Fruit fly (Drosophila melanogaster) S2 (cell line): ENCODE data around the gene Atat.

Experiments used
- CG8478 ChIP-seq: fragments of >200 bp; optimal IDR thresholded peaks from 2 replicates; lab custom pipeline; 2018
- CTCF ChIP-seq, 2 experiments: fragments of >200 bp; optimal IDR thresholded peaks; 2 replicates each; lab custom pipeline; 2018

Gene Atat

dm6 chr3L:9391340-9391980, 35.1 kb downstream of the Atat start:
- TF ChIP-seq CG8478 (lab: Kevin White, UChicago) (no peak), CTCF (optimal IDR thresholded peaks at IDR 0.05; lab: Kevin White, UChicago) (no peak)

- TF ChIP-seq CTCF (optimal IDR thresholded peaks at IDR 0.05; lab: Kevin White, UChicago) (no peak), CG8478 (lab: Kevin White, UChicago) (no peak)
These were observed 42.0 kb downstream of the Atat start for dm6 chr3L:9384445-9385079.

- TF ChIP-seq CTCF (optimal IDR thresholded peaks at IDR 0.05; lab: Kevin White, UChicago) (no peak), CG8478 (lab: Kevin White, UChicago) (no peak)
These were observed 43.0 kb downstream of the Atat start, which contains the start of gene Hsp27 for dm6 chr3L:9383345-9384075. Hsp27 (plus strand) TSS chr3L:9384063.

dm6 chr3L:9381602-9382001, 45.0 kb downstream of the Atat start, which contains the start of gene Hsp23:
Hsp23 (plus strand) TSS chr3L:9381882.
- no peak for TF ChIP-seq CTCF (optimal IDR thresholded peaks at IDR 0.05; lab: Kevin White, UChicago)
- TF ChIP-seq CG8478 (lab: Kevin White, UChicago): no peak

- TF ChIP-seq CTCF (optimal IDR thresholded peaks at IDR 0.05; lab: Kevin White, UChicago) (no peak), CG8478 (lab: Kevin White, UChicago) (no peak)
These were observed 46.2 kb downstream of the Atat start for dm6 chr3L:9380344-9380849.

- no peak for TF ChIP-seq CTCF (optimal IDR thresholded peaks at IDR 0.05; lab: Kevin White, UChicago)
- no peak for TF ChIP-seq CG8478 (lab: Kevin White, UChicago)
These were observed 46.8 kb downstream of the Atat start, which contains the start of gene Hsp67Ba for dm6 chr3L:9379484-9380343. Hsp67Ba (minus strand) TSS chr3L:9379534.

dm6 chr3L:9377198-9378035, 49.1 kb downstream of the Atat start, which contains the start of gene Hsp26:
Hsp26 (minus strand) TSS chr3L:9377427.
- TF ChIP-seq CTCF (optimal IDR thresholded peaks at IDR 0.05; lab: Kevin White, UChicago) (no peak), CG8478 (lab: Kevin White, UChicago) (no peak)

- no peak for TF ChIP-seq CTCF (optimal IDR thresholded peaks at IDR 0.05; lab: Kevin White, UChicago)
These were observed 50.0 kb downstream of the Atat start for dm6 chr3L:9376573-9376972.

dm6 chr3L:9375130-9375529, 51.4 kb downstream of the Atat start, which contains the start of gene CG4461:
CG4461 (plus strand) TSS chr3L:9375430.
- TF ChIP-seq CTCF (optimal IDR thresholded peaks at IDR 0.05; lab: Kevin White, UChicago) (no peak), CG8478 (lab: Kevin White, UChicago) (no peak)

- TF ChIP-seq CG8478 (lab: Kevin White, UChicago) (no peak), CTCF (optimal IDR thresholded peaks at IDR 0.05; lab: Kevin White, UChicago) (no peak)
These were observed 53.1 kb downstream of the Atat start for dm6 chr3L:9373374-9374004.

dm6 chr3L:9372278-9372975, 54.1 kb downstream of the Atat start, which contains the start of the genes Hsp67Bc, CG4456 and Hsp22:
Hsp67Bc (minus strand) TSS chr3L:9372497.
CG4456 (plus strand) TSS chr3L:9372722.
Hsp22 (plus strand) TSS chr3L:9372931.
- no peak for TF ChIP-seq CTCF (optimal IDR thresholded peaks at IDR 0.05; lab: Kevin White, UChicago)
- TF ChIP-seq CG8478 (lab: Kevin White, UChicago): no peak

dm6 chr3L:9370907-9371365, 55.6 kb downstream of the Atat start, which contains the start of gene Fdx1:
Fdx1 (minus strand) TSS chr3L:9371238.
- no peak for TF ChIP-seq CG8478 (lab: Kevin White, UChicago)
